Worm (Caenorhabditis elegans) whole organism, young adult: ENCODE results near the gene pkc-1.
A peak's percentile ranks its signal among the peaks of the same experiment; 100 is the strongest.

ENCODE experiments used
- B0035.1 ChIP-seq: sonication (generic microtip); optimal IDR thresholded peaks from 2 replicates; lab custom pipeline; 2016; ENCODE audit warnings: missing genetic modification characterization, mild to moderate bottlenecking, missing compliant biosample characterization, missing genotype, missing genetic modification reagents
- F23B12.7 ChIP-seq: sonication (generic microtip); optimal IDR thresholded peaks from 2 replicates; lab custom pipeline; 2017; ENCODE audit warnings: missing genetic modification characterization, mild to moderate bottlenecking, missing compliant biosample characterization, antibody characterized with exemption, moderate library complexity; ENCODE audit not compliant: insufficient read depth
- F33H1.4 ChIP-seq: fragments of 200-800 bp; sonication (Bioruptor generic); IDR thresholded peaks from 2 replicates; pipeline ENCODE4 v1.3.6; 2022; ENCODE audit warnings: missing genetic modification reagents, missing genetic modification characterization, missing compliant biosample characterization
- F37B4.10 ChIP-seq: fragments of 200-800 bp; sonication (Bioruptor generic); IDR thresholded peaks from 2 replicates; pipeline ENCODE4 v1.3.6; 2022; ENCODE audit warnings: missing genetic modification characterization, missing compliant biosample characterization
- F49E8.2 ChIP-seq: sonication (generic microtip); optimal IDR thresholded peaks from 3 replicates; lab custom pipeline; 2017; ENCODE audit warnings: missing genetic modification characterization, mild to moderate bottlenecking, missing compliant biosample characterization, antibody characterized with exemption, moderate library complexity; ENCODE audit not compliant: insufficient read depth
- F57C9.4 ChIP-seq: sonication (generic microtip); optimal IDR thresholded peaks from 2 replicates; lab custom pipeline; 2017; ENCODE audit warnings: mild to moderate bottlenecking, missing genetic modification characterization, missing compliant biosample characterization
- K11D2.4 ChIP-seq: fragments of 200-800 bp; sonication (Bioruptor generic); IDR thresholded peaks from 2 replicates; pipeline ENCODE4 v1.3.6; 2022; ENCODE audit warnings: missing genetic modification reagents, missing genetic modification characterization, missing compliant biosample characterization
- Y53G8AR.9 ChIP-seq: fragments of 200-800 bp; sonication (Bioruptor generic); conservative IDR thresholded peaks from 2 replicates; pipeline ENCODE4 v1.3.6; 2022; ENCODE audit warnings: missing genetic modification reagents, missing genetic modification characterization, missing compliant biosample characterization
- ZK185.1 ChIP-seq: sonication (generic microtip); optimal IDR thresholded peaks from 2 replicates; lab custom pipeline; 2016; ENCODE audit warnings: mild to moderate bottlenecking, missing genetic modification characterization, missing compliant biosample characterization; ENCODE audit not compliant: poor library complexity, severe bottlenecking
- akir-1 ChIP-seq: fragments of 200-800 bp; sonication (Bioruptor generic); optimal IDR thresholded peaks from 2 replicates; lab custom pipeline; 2018; ENCODE audit warnings: mild to moderate bottlenecking, missing genetic modification characterization, moderate library complexity, missing compliant biosample characterization
- attf-5 ChIP-seq: fragments of 200-800 bp; sonication (Bioruptor generic); optimal IDR thresholded peaks from 2 replicates; lab custom pipeline; 2018; ENCODE audit warnings: mild to moderate bottlenecking, missing genetic modification characterization, missing compliant biosample characterization
- attf-6 ChIP-seq: fragments of 200-800 bp; sonication (Bioruptor generic); IDR thresholded peaks from 2 replicates; pipeline ENCODE4 v1.3.6; 2022; ENCODE audit warnings: missing genetic modification reagents, missing genetic modification characterization, missing compliant biosample characterization
- cebp-1 ChIP-seq, 2 experiments: fragments of 200-800 bp in 1 of 2; sonication (Bioruptor generic) in 1 of 2; sonication (generic microtip) in 1 of 2; IDR thresholded peaks in 1 of 2; optimal IDR thresholded peaks in 1 of 2; 2 replicates each; pipeline versions ENCODE4 v1.3.6 to Lab custom; 2017 to 2022; ENCODE audit warnings: missing compliant biosample characterization in 2 of 2, missing genetic modification characterization in 2 of 2, mild to moderate bottlenecking in 1 of 2, missing genetic modification reagents in 1 of 2, moderate library complexity in 1 of 2
- cebp-2 ChIP-seq: fragments of 200-800 bp; sonication (Bioruptor generic); IDR thresholded peaks from 2 replicates; pipeline ENCODE4 v1.3.6; 2022; ENCODE audit warnings: missing genetic modification characterization, missing compliant biosample characterization
- dox-1 ChIP-seq: fragments of 200-800 bp; sonication (Bioruptor generic); IDR thresholded peaks from 2 replicates; pipeline ENCODE4 v1.3.6; 2022; ENCODE audit warnings: missing genetic modification reagents, missing genetic modification characterization, missing compliant biosample characterization
- dpff-1 ChIP-seq: sonication (generic microtip); optimal IDR thresholded peaks from 2 replicates; lab custom pipeline; 2017; ENCODE audit warnings: mild to moderate bottlenecking, missing genetic modification characterization, missing compliant biosample characterization
- dpl-1 ChIP-seq: fragments of 150-350 bp; optimal IDR thresholded peaks from 2 replicates; lab custom pipeline; 2014; ENCODE audit warnings: missing biosample characterization, missing genetic modification reagents, missing genetic modification characterization
- efl-1 ChIP-seq: fragments of 150-350 bp; optimal IDR thresholded peaks from 2 replicates; lab custom pipeline; 2014; ENCODE audit warnings: missing biosample characterization, missing genetic modification reagents, missing genetic modification characterization
- ekl-4 ChIP-seq: fragments of 200-800 bp; sonication (Bioruptor generic); IDR thresholded peaks from 2 replicates; pipeline ENCODE4 v1.3.6; 2022; ENCODE audit warnings: missing genetic modification reagents, missing genetic modification characterization, missing compliant biosample characterization
- hmg-1.2 ChIP-seq: fragments of 200-800 bp; sonication (Bioruptor generic); IDR thresholded peaks from 2 replicates; pipeline ENCODE4 v1.3.6; 2022; ENCODE audit warnings: missing genetic modification reagents, missing genetic modification characterization, missing compliant biosample characterization
- hmg-20 ChIP-seq: fragments of 200-800 bp; sonication (Bioruptor generic); IDR thresholded peaks from 2 replicates; pipeline ENCODE4 v1.3.6; 2022; ENCODE audit warnings: missing genetic modification reagents, missing genetic modification characterization, missing compliant biosample characterization
- hsf-1 ChIP-seq: fragments of 200-800 bp; sonication (Bioruptor generic); IDR thresholded peaks from 2 replicates; pipeline ENCODE4 v1.3.6; 2022; ENCODE audit warnings: missing genetic modification reagents, missing genetic modification characterization, missing compliant biosample characterization
- lin-35 ChIP-seq, 3 experiments: fragments of 150-350 bp in 2 of 3; sonication (generic microtip) in 1 of 3; optimal IDR thresholded peaks; 2 replicates each; lab custom pipeline; 2014 to 2018; ENCODE audit warnings: missing biosample characterization in 3 of 3, missing genetic modification characterization in 3 of 3, missing genetic modification reagents in 3 of 3
- lin-54 ChIP-seq: fragments of 200-800 bp; sonication (Bioruptor generic); optimal IDR thresholded peaks from 2 replicates; lab custom pipeline; 2018; ENCODE audit warnings: mild to moderate bottlenecking, missing genetic modification characterization, missing compliant biosample characterization
- lsl-1 ChIP-seq: fragments of 200-800 bp; sonication (Bioruptor generic); optimal IDR thresholded peaks from 2 replicates; lab custom pipeline; 2018; ENCODE audit warnings: mild to moderate bottlenecking, missing genetic modification characterization, moderate library complexity, missing compliant biosample characterization
- lsy-27 ChIP-seq: sonication (generic microtip); optimal IDR thresholded peaks from 2 replicates; lab custom pipeline; 2017; ENCODE audit warnings: missing genetic modification characterization, mild to moderate bottlenecking, missing compliant biosample characterization, antibody characterized with exemption, missing genotype, borderline replicate concordance; ENCODE audit not compliant: insufficient read depth
- madf-3 ChIP-seq: fragments of 200-800 bp; sonication (Bioruptor generic); IDR thresholded peaks from 2 replicates; pipeline ENCODE4 v1.3.6; 2022; ENCODE audit warnings: missing genetic modification reagents, missing genetic modification characterization, missing compliant biosample characterization
- madf-6 ChIP-seq: fragments of 200-800 bp; sonication (Bioruptor generic); IDR thresholded peaks from 2 replicates; pipeline ENCODE4 v1.3.6; 2022; ENCODE audit warnings: missing genetic modification reagents, missing genetic modification characterization, missing compliant biosample characterization
- nfyb-1 ChIP-seq: fragments of 200-800 bp; sonication (Bioruptor generic); IDR thresholded peaks from 2 replicates; pipeline ENCODE4 v1.3.6; 2022; ENCODE audit warnings: missing genetic modification reagents, missing genetic modification characterization, missing compliant biosample characterization
- nhr-80 ChIP-seq: sonication (generic microtip); optimal IDR thresholded peaks from 2 replicates; lab custom pipeline; 2016; ENCODE audit warnings: missing genetic modification characterization, missing compliant biosample characterization
- pbrm-1 ChIP-seq: fragments of 200-800 bp; sonication (Bioruptor generic); IDR thresholded peaks from 2 replicates; pipeline ENCODE4 v1.3.6; 2022; ENCODE audit warnings: missing genetic modification reagents, missing genetic modification characterization, missing compliant biosample characterization
- rcor-1 ChIP-seq: fragments of 200-800 bp; sonication (Bioruptor generic); IDR thresholded peaks from 2 replicates; pipeline ENCODE4 v1.3.6; 2022; ENCODE audit warnings: missing genetic modification reagents, missing genetic modification characterization, missing compliant biosample characterization
- snpc-1.3 ChIP-seq: sonication (generic microtip); optimal IDR thresholded peaks from 2 replicates; lab custom pipeline; 2017; ENCODE audit warnings: missing genetic modification characterization, mild to moderate bottlenecking, missing compliant biosample characterization, antibody characterized with exemption, moderate library complexity, missing genotype, missing genetic modification reagents; ENCODE audit not compliant: insufficient read depth
- snpc-3.4 ChIP-seq: sonication (generic microtip); optimal IDR thresholded peaks from 2 replicates; lab custom pipeline; 2017; ENCODE audit warnings: missing genetic modification characterization, mild to moderate bottlenecking, missing compliant biosample characterization, antibody characterized with exemption, moderate library complexity, missing genotype, missing genetic modification reagents
- snpc-4 ChIP-seq, 5 experiments: fragments of 150-350 bp in 1 of 5; sonication (generic microtip) in 4 of 5; optimal IDR thresholded peaks; 2 replicates each; lab custom pipeline; 2014 to 2018; ENCODE audit warnings: missing genetic modification characterization in 5 of 5, missing biosample characterization in 3 of 5, antibody characterized with exemption in 2 of 5, mild to moderate bottlenecking in 2 of 5, missing compliant biosample characterization in 2 of 5, missing genotype in 2 of 5, moderate library complexity in 2 of 5, missing genetic modification reagents in 1 of 5
- tbp1 ChIP-seq: fragments of 200-800 bp; sonication (Bioruptor generic); optimal IDR thresholded peaks from 2 replicates; lab custom pipeline; 2018; ENCODE audit warnings: mild to moderate bottlenecking, missing genetic modification characterization, missing compliant biosample characterization
- ztf-18 ChIP-seq: sonication (generic microtip); optimal IDR thresholded peaks from 2 replicates; lab custom pipeline; 2016; ENCODE audit warnings: missing genotype, mild to moderate bottlenecking, missing genetic modification characterization, missing compliant biosample characterization
- ztf-26 ChIP-seq: sonication (generic microtip); optimal IDR thresholded peaks from 2 replicates; lab custom pipeline; 2017; ENCODE audit warnings: missing genetic modification characterization, missing compliant biosample characterization
- ztf-28 ChIP-seq: fragments of 200-800 bp; sonication (Bioruptor generic); IDR thresholded peaks from 2 replicates; pipeline ENCODE4 v1.3.6; 2022; ENCODE audit warnings: missing genetic modification reagents, missing genetic modification characterization, missing compliant biosample characterization

Gene pkc-1

DNA sequence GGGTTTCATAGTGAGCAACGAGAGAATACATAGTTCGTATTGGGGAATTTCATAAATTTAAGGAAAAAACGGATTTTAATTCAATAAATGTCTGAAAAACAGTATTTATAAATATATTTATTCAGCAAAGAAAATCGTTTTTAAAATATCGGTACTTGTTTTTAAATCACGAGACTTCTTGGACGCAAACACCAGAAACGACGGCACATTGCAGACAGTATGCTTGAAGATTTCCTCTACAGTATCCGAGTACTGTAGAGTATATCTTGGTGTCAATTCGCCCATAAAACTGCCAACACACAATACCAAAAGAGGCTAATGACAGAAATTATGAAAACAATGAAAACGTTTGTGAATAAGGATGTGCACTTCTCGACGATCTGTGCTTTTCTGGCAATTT is 33.9 kb upstream of the pkc-1 start:
- 0 out of 2 replicates have a peak, but pooled peaks have one; percentile 18 for TF ChIP-seq K11D2.4 (GFP tag; lab: Robert Waterston, UW)
- 0 out of 2 replicates have a peak, but pooled peaks have one; percentile 15 for TF ChIP-seq F33H1.4 (GFP tag; lab: Robert Waterston, UW)
- 0 out of 2 replicates have a peak, but pooled peaks have one; percentile 37 for TF ChIP-seq pbrm-1
- no peak for TF ChIP-seq F49E8.2 (tag; lab: Kevin White, UChicago)
- TF ChIP-seq F23B12.7, result peak; percentile 64
- no peak for TF ChIP-seq lsy-27 (tag; lab: Kevin White, UChicago)
- no peak for TF ChIP-seq cebp-2
- peak; percentile 86 for TF ChIP-seq lsl-1
- TF ChIP-seq snpc-3.4 (tag; lab: Kevin White, UChicago), result peak; percentile 24
- TF ChIP-seq ztf-18, result no peak
- TF ChIP-seq cebp-1 (GFP tag; IDR thresholded peaks at IDR 0.05; lab: Robert Waterston, UW), result no peak
- no peak for TF ChIP-seq cebp-1 (tag; optimal IDR thresholded peaks at IDR 0.05; lab: Kevin White, UChicago)
- TF ChIP-seq dpff-1 (tag; lab: Kevin White, UChicago), result no peak
- no peak for TF ChIP-seq tbp1 (GFP tag; lab: Kevin White, UChicago)
- TF ChIP-seq B0035.1 (tag; lab: Kevin White, UChicago), result no peak
- no peak for TF ChIP-seq efl-1 (GFP tag; lab: Kevin White, UChicago)
- TF ChIP-seq dox-1 (GFP tag; lab: Robert Waterston, UW), result peak; percentile 29; the same call in 1 of the 2 replicates
- no peak for TF ChIP-seq snpc-4 (GFP tag; optimal IDR thresholded peaks at IDR 0.05; lab: Kevin White, UChicago)
- TF ChIP-seq snpc-4 (tag; optimal IDR thresholded peaks at IDR 0.05; lab: Kevin White, UChicago), result peak in 1 of 4 experiments; percentile 49
- peak; percentile 20 for TF ChIP-seq dpl-1 (GFP tag; lab: Kevin White, UChicago)
- TF ChIP-seq, all 124 proteins: peak for 9

ce11 chrV:12065369-12065768 is 33.4 kb upstream of the pkc-1 start, which contains the start of gene pqn-53:
Gene pqn-53, minus strand, starts transcription at chrV:12065391.
- TF ChIP-seq nhr-80 (tag; lab: Kevin White, UChicago) (peak; percentile 12), cebp-1 (GFP tag; IDR thresholded peaks at IDR 0.05; lab: Robert Waterston, UW) (no peak), cebp-1 (tag; optimal IDR thresholded peaks at IDR 0.05; lab: Kevin White, UChicago) (peak; percentile 36), F37B4.10 (no peak), attf-6 (GFP tag; lab: Robert Waterston, UW) (0 out of 2 replicates have a peak, but pooled peaks have one; percentile 31), hmg-1.2 (GFP tag; lab: Robert Waterston, UW) (peak; percentile 26; the same call in 1 of the 2 replicates), lin-54 (GFP tag; lab: Kevin White, UChicago) (peak; percentile 23), snpc-1.3 (tag; lab: Kevin White, UChicago) (no peak), dpl-1 (GFP tag; lab: Kevin White, UChicago) (no peak), ztf-28 (GFP tag; lab: Robert Waterston, UW) (no peak), madf-3 (0 out of 2 replicates have a peak, but pooled peaks have one; percentile 48), attf-5 (GFP tag; lab: Kevin White, UChicago) (peak; percentile 21), madf-6 (GFP tag; lab: Robert Waterston, UW) (0 out of 2 replicates have a peak, but pooled peaks have one; percentile 26), ZK185.1 (peak; percentile 8), ekl-4 (GFP tag; lab: Robert Waterston, UW) (0 out of 2 replicates have a peak, but pooled peaks have one; percentile 31), hmg-20 (GFP tag; lab: Robert Waterston, UW) (no peak), F57C9.4 (tag; lab: Kevin White, UChicago) (no peak)

DNA sequence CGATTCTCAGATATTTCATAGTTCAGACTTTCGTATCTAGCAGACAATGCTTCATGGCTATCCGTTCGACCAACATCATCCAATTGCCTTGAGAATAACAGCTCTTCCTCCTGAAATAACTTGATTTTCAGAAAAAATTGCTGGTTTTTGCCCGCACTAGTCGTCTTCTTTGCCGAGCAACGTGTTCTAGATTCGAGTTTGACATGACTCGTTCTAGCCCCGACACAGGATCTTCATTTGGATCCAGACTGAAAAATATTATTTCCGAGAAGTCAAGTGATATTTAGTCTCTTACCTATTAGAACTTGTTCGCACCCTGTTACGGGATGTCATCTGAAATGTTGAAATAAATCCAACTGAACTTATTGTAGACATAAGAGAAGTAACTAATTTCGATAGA is 31.1 kb upstream of the pkc-1 start, which contains the start of gene clh-6:
clh-6 (minus strand) TSS at position 333 of the 400 bp plus-strand sequence.
- TF ChIP-seq dpff-1 (tag; lab: Kevin White, UChicago) (no peak), ztf-26 (peak; percentile 36), B0035.1 (tag; lab: Kevin White, UChicago) (peak; percentile 12), attf-6 (GFP tag; lab: Robert Waterston, UW) (0 out of 2 replicates have a peak, but pooled peaks have one; percentile 29), akir-1 (peak; percentile 28), hsf-1 (GFP tag; lab: Robert Waterston, UW) (peak; percentile 51; the same call in 1 of the 2 replicates), madf-6 (GFP tag; lab: Robert Waterston, UW) (0 out of 2 replicates have a peak, but pooled peaks have one; percentile 33), nfyb-1 (GFP tag; lab: Robert Waterston, UW) (peak; percentile 50; the same call in 1 of the 2 replicates), F49E8.2 (tag; lab: Kevin White, UChicago) (peak; percentile 12), snpc-4 (GFP tag; optimal IDR thresholded peaks at IDR 0.05; lab: Kevin White, UChicago) (no peak), snpc-4 (tag; optimal IDR thresholded peaks at IDR 0.05; lab: Kevin White, UChicago) (peak in 1 of 4 experiments; percentile 18), hmg-20 (GFP tag; lab: Robert Waterston, UW) (no peak), Y53G8AR.9 (peak; percentile 69; the same call in 1 of the 2 replicates), snpc-3.4 (tag; lab: Kevin White, UChicago) (peak; percentile 51), rcor-1 (GFP tag; lab: Robert Waterston, UW) (no peak), ekl-4 (GFP tag; lab: Robert Waterston, UW) (0 out of 2 replicates have a peak, but pooled peaks have one; percentile 40), lin-35 (GFP tag; optimal IDR thresholded peaks at IDR 0.05; lab: Kevin White, UChicago) (peak in 1 of 3 experiments; percentile 49), cebp-1 (GFP tag; IDR thresholded peaks at IDR 0.05; lab: Robert Waterston, UW) (no peak), cebp-1 (tag; optimal IDR thresholded peaks at IDR 0.05; lab: Kevin White, UChicago) (peak; percentile 35)
